Worm (Caenorhabditis elegans) whole organism, midembryonic: ENCODE results near the gene timp-1.

Experiments used
- cog-1 ChIP-seq: sonication (generic microtip); optimal IDR thresholded peaks from 2 replicates; lab custom pipeline; 2016; ENCODE audit warnings: missing genetic modification characterization, missing compliant biosample characterization
- flt-1 ChIP-seq: fragments of 200-800 bp; sonication (Bioruptor generic); IDR thresholded peaks from 2 replicates; pipeline ENCODE4 v1.3.6; 2022; ENCODE audit warnings: missing genetic modification characterization, missing compliant biosample characterization
- ref-1 ChIP-seq: fragments of 200-800 bp; sonication (Bioruptor generic); conservative IDR thresholded peaks from 2 replicates; pipeline ENCODE4 v1.3.6; 2022; ENCODE audit warnings: missing genetic modification reagents, missing genetic modification characterization, missing compliant biosample characterization
- ztf-23 ChIP-seq: fragments of 200-800 bp; sonication (Bioruptor generic); IDR thresholded peaks from 2 replicates; pipeline ENCODE4 v1.3.6; 2022; ENCODE audit warnings: missing genetic modification reagents, missing genetic modification characterization, missing compliant biosample characterization

DNA sequence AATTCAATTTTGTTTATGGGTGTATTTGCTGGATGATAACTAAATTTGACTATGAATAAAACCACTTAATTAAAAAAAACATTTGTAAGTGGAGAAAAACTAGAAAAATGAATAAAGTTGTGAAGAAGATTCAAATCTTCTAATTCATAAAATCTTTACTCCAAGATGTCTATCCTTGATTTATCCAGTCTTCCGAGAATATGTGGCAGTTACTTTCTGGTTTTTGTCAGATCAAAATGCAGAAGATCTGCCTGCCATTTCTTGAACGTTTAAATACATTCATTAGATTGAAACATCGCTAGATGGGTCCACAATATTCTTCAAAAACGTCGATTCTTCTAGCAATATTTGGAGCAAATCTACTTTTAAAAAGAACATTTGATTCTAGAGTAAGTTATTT lies 21.3 kb upstream of the timp-1 start, which contains the start of gene F20D6.2:
- no peak for TF ChIP-seq ref-1 (GFP tag; lab: Robert Waterston, UW)
- no peak for TF ChIP-seq cog-1 (tag; lab: Kevin White, UChicago)
- no peak for TF ChIP-seq ztf-23 (GFP tag; lab: Robert Waterston, UW)
- no peak for TF ChIP-seq flt-1 (GFP tag; lab: Robert Waterston, UW)
